Worm (Caenorhabditis elegans): ENCODE data around the gene sra-36.

Gene sra-36

DNA sequence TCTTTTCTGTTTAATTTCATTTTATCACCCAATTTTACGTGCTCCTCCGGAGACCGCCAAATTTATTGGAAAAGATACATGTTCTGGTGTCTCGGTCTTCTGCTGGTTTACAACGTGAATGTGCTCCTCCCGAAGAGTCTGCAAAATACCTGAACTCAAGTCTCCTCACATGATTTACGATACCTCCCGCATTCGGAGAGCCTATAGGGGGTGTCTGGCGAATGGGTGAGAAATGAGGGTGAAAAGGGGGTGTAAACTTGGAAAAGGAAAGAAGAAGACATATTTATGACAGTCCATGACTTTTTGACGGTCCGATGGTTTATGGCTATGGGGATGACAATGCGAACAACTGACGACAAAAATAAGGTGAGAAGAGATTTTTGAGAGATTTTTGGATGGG lies 24.2 kb downstream of the sra-36 start:
- no peak for TF ChIP-seq unc-62 (GFP tag; optimal IDR thresholded peaks at IDR 0.05)

ce11 chrII:4511911-4512310 lies 28.6 kb downstream of the sra-36 start, which contains the start of gene cyp-23A1:
TSS of gene cyp-23A1 (plus strand) at chrII:4512211.
- TF ChIP-seq unc-62 (GFP tag; optimal IDR thresholded peaks at IDR 0.05), result no peak

- no peak for TF ChIP-seq unc-62 (GFP tag; optimal IDR thresholded peaks at IDR 0.05)
These were observed 29.8 kb downstream of the sra-36 start for ce11 chrII:4510684-4511083.

ce11 chrII:4507669-4508068 lies 32.9 kb downstream of the sra-36 start:
- no peak for TF ChIP-seq unc-62 (GFP tag; optimal IDR thresholded peaks at IDR 0.05)

ce11 chrII:4506552-4507291 lies 33.8 kb downstream of the sra-36 start:
- no peak for TF ChIP-seq unc-62 (GFP tag; optimal IDR thresholded peaks at IDR 0.05)

DNA sequence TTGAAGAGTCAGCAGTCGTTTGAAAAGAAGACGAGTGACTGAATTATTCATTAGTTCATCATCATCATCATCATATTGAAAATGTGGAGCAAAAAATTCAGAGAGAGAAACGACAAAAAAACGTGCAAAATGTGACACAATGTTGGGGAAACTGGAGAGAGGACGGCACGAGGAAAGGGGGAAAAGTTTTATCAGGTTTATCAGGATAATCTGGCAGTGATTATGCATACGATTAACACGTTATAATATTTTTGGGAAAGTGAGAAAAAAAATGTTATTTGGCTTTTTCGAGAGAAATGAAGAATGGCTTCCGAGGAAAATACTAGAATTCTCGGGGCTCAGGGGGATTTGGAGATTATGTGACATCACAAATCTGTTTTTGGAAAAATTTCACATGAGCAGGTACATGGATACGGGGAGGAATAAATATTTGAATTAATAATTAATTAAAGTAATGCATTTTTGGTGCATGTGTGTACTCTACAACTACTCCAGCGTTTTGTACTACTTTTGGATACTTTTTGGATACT lies 35.4 kb downstream of the sra-36 start, which contains the start of gene camt-1:
Gene camt-1 (minus strand): TSS at position 51 of the 530 bp plus-strand sequence.
- no peak for TF ChIP-seq unc-62 (GFP tag; optimal IDR thresholded peaks at IDR 0.05)

- no peak for TF ChIP-seq unc-62 (GFP tag; optimal IDR thresholded peaks at IDR 0.05)
These were observed 44.7 kb downstream of the sra-36 start for ce11 chrII:4495844-4496243.

DNA sequence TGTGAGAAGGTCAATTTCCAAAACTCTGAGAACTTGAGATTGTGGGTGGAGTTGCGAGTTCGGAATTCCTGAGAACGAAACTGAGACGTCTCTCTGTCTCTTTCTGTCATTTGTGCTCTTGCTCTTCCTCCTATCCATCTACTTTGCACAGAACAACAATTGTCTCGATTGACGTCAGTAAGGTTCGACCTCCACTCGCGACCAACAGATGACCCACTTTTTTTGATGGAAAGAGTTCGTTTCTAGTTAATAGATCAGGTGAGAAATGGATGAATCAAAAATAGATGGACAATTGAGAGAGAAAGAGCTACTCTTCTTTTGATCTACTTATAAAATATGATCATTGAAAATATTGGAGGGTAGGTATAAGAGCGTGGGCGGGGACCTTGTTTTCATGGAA lies 46.0 kb downstream of the sra-36 start:
- TF ChIP-seq unc-62 (GFP tag; optimal IDR thresholded peaks at IDR 0.05), result no peak

DNA sequence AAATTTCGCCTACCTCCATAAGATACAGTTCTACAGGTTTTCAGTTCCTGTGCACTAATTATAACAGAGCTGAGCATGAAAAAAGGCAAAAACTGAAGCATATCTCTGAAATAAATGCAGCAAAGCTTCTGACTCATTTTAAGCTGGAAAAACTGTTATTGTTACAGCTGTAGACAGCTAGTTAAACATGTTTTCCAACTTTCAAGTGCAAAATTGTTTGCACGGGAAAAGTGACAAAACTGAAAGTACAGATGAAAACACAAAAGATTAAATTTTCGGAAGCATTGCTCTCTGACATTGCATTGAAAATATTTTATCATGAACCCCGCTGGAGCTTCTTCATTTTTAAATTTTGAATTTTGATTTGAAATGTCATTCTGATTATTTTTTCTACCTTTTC lies 49.8 kb downstream of the sra-36 start, which contains the start of gene T05C1.5:
Gene T05C1.5 (minus strand): TSS at position 101 of the 400 bp plus-strand sequence.
- TF ChIP-seq unc-62 (GFP tag; optimal IDR thresholded peaks at IDR 0.05), result no peak

- no peak for TF ChIP-seq unc-62 (GFP tag; optimal IDR thresholded peaks at IDR 0.05)
These were observed 51.2 kb downstream of the sra-36 start, which contains the start of gene T05C1.3 for ce11 chrII:4489288-4489687. TSS of gene T05C1.3 (minus strand) at chrII:4489388.

Measured in whole organism, dauer.